Fruit fly (Drosophila melanogaster) whole organism, embryonic: ENCODE results near the gene CG31467.
A peak's percentile ranks its signal among the peaks of the same experiment; 100 is the strongest.

ENCODE experiments used
- Asciz ChIP-seq: fragments of 200-800 bp; sonication (Bioruptor generic); optimal IDR thresholded peaks from 2 replicates; lab custom pipeline; 2017; ENCODE audit warnings: missing biosample characterization, mild to moderate bottlenecking, missing genetic modification characterization, missing genetic modification reagents
- CG11723 ChIP-seq: fragments of 200-800 bp; sonication (Bioruptor generic); optimal IDR thresholded peaks from 2 replicates; lab custom pipeline; 2017; ENCODE audit warnings: missing biosample characterization, mild to moderate bottlenecking, missing genetic modification characterization
- CG13287 ChIP-seq: fragments of 200-800 bp; sonication (Bioruptor generic); IDR thresholded peaks from 2 replicates; pipeline ENCODE4 v1.3.6; 2022; ENCODE audit warnings: missing biosample characterization, missing genetic modification characterization; ENCODE audit not compliant: partially characterized antibody
- CG13296 ChIP-seq: fragments of 200-800 bp; sonication (Bioruptor generic); optimal IDR thresholded peaks from 3 replicates; lab custom pipeline; 2018; ENCODE audit warnings: missing biosample characterization, mild to moderate bottlenecking, missing genetic modification characterization
- CG13624 ChIP-seq: fragments of 200-800 bp; sonication (Bioruptor generic); optimal IDR thresholded peaks from 2 replicates; lab custom pipeline; 2016; ENCODE audit warnings: missing biosample characterization, missing genetic modification characterization
- CG16815 ChIP-seq: fragments of 200-800 bp; sonication (Bioruptor generic); optimal IDR thresholded peaks from 3 replicates; lab custom pipeline; 2017; ENCODE audit warnings: missing biosample characterization, mild to moderate bottlenecking, missing genetic modification characterization
- CG17612 ChIP-seq: fragments of 200-800 bp; sonication (Bioruptor generic); IDR thresholded peaks from 2 replicates; pipeline ENCODE4 v1.3.6; 2022; ENCODE audit warnings: missing biosample characterization, missing genetic modification characterization
- CG2202 ChIP-seq: fragments of 200-800 bp; sonication (Bioruptor generic); optimal IDR thresholded peaks from 2 replicates; lab custom pipeline; 2018; ENCODE audit warnings: missing biosample characterization, mild to moderate bottlenecking, missing genetic modification characterization
- CG2712 ChIP-seq: fragments of 200-800 bp; optimal IDR thresholded peaks from 3 replicates; lab custom pipeline; 2019; ENCODE audit warnings: missing biosample characterization, mild to moderate bottlenecking, missing genetic modification characterization, moderate library complexity
- CG31441 ChIP-seq: fragments of 200-800 bp; sonication (Bioruptor generic); IDR thresholded peaks from 2 replicates; pipeline ENCODE4 v1.3.6; 2022; ENCODE audit warnings: missing biosample characterization, missing genetic modification characterization
- CG33557 ChIP-seq: fragments of 200-800 bp; sonication (Bioruptor generic); optimal IDR thresholded peaks from 2 replicates; lab custom pipeline; 2019; ENCODE audit warnings: missing biosample characterization, mild to moderate bottlenecking, missing genetic modification characterization, moderate library complexity
- CG3995 ChIP-seq: fragments of 200-800 bp; sonication (Bioruptor generic); optimal IDR thresholded peaks from 3 replicates; lab custom pipeline; 2016; ENCODE audit warnings: missing biosample characterization, missing genetic modification characterization
- CG5953 ChIP-seq: fragments of 200-800 bp; sonication (Bioruptor generic); IDR thresholded peaks from 2 replicates; pipeline ENCODE4 v1.3.6; 2022; ENCODE audit warnings: missing biosample characterization, missing genetic modification characterization
- CG6683 ChIP-seq: fragments of 200-800 bp; sonication (Bioruptor generic); optimal IDR thresholded peaks from 2 replicates; lab custom pipeline; 2017; ENCODE audit warnings: missing biosample characterization, mild to moderate bottlenecking, missing genetic modification characterization, missing genetic modification reagents
- CG6813 ChIP-seq: fragments of 200-800 bp; sonication (Bioruptor generic); optimal IDR thresholded peaks from 2 replicates; lab custom pipeline; 2017; ENCODE audit warnings: missing biosample characterization, missing genetic modification characterization, mild to moderate bottlenecking, moderate library complexity, missing genetic modification reagents
- CG7357 ChIP-seq: fragments of 200-800 bp; sonication (Bioruptor generic); IDR thresholded peaks from 3 replicates; pipeline ENCODE4 v1.3.6; 2022; ENCODE audit warnings: missing biosample characterization, missing genetic modification characterization
- CG7963 ChIP-seq: fragments of 200-800 bp; sonication (Bioruptor generic); IDR thresholded peaks from 3 replicates; pipeline ENCODE4 v1.3.6; 2022; ENCODE audit warnings: missing biosample characterization, missing genetic modification characterization; ENCODE audit not compliant: partially characterized antibody
- CG8359 ChIP-seq: fragments of 200-800 bp; sonication (Bioruptor generic); optimal IDR thresholded peaks from 2 replicates; lab custom pipeline; 2017; ENCODE audit warnings: missing biosample characterization, mild to moderate bottlenecking, missing genetic modification characterization, borderline replicate concordance
- CG8388 ChIP-seq: fragments of 200-800 bp; sonication (Bioruptor generic); optimal IDR thresholded peaks from 2 replicates; lab custom pipeline; 2019; ENCODE audit warnings: missing biosample characterization, mild to moderate bottlenecking, missing genetic modification characterization, moderate library complexity
- CG9437 ChIP-seq: fragments of 200-800 bp; sonication (Bioruptor generic); optimal IDR thresholded peaks from 2 replicates; lab custom pipeline; 2018; ENCODE audit warnings: missing biosample characterization, mild to moderate bottlenecking, missing genetic modification characterization
- CG9609 ChIP-seq: fragments of 200-800 bp; sonication (Bioruptor generic); optimal IDR thresholded peaks from 3 replicates; lab custom pipeline; 2016; ENCODE audit warnings: missing biosample characterization, missing genetic modification characterization
- NK7.1 ChIP-seq: fragments of 200-800 bp; sonication (Bioruptor generic); optimal IDR thresholded peaks from 3 replicates; lab custom pipeline; 2016; ENCODE audit warnings: missing biosample characterization, missing genetic modification characterization
- Oli ChIP-seq: fragments of 200-800 bp; sonication (Bioruptor generic); optimal IDR thresholded peaks from 2 replicates; lab custom pipeline; 2018; ENCODE audit warnings: missing biosample characterization, mild to moderate bottlenecking, missing genetic modification characterization, moderate library complexity
- Pdp1 ChIP-seq, 2 experiments: fragments of 200-800 bp; sonication (Bioruptor generic); optimal IDR thresholded peaks; 3 replicates each; lab custom pipeline; 2016; ENCODE audit warnings: missing biosample characterization in 2 of 2, missing genetic modification characterization in 2 of 2, mild to moderate bottlenecking in 1 of 2, moderate library complexity in 1 of 2
- Sox100B ChIP-seq: fragments of 200-800 bp; sonication (Bioruptor generic); optimal IDR thresholded peaks from 3 replicates; lab custom pipeline; 2018; ENCODE audit warnings: missing biosample characterization, mild to moderate bottlenecking, missing genetic modification characterization
- Xrp1 ChIP-seq: fragments of 200-800 bp; sonication (Bioruptor generic); IDR thresholded peaks from 2 replicates; pipeline ENCODE4 v1.3.6; 2022; ENCODE audit warnings: missing biosample characterization, missing genetic modification characterization
- chinmo ChIP-seq: fragments of 200-800 bp; sonication (Bioruptor generic); IDR thresholded peaks from 4 replicates; pipeline ENCODE4 v1.3.6; 2022; ENCODE audit warnings: missing biosample characterization, missing genetic modification characterization; ENCODE audit not compliant: partially characterized antibody
- disco-r ChIP-seq: fragments of 200-800 bp; sonication (Bioruptor generic); optimal IDR thresholded peaks from 2 replicates; lab custom pipeline; 2016; ENCODE audit warnings: missing biosample characterization, missing genetic modification characterization
- dpn ChIP-seq, 2 experiments: fragments of 200-800 bp; sonication (Bioruptor generic); optimal IDR thresholded peaks; 3 replicates each; lab custom pipeline; 2016; ENCODE audit warnings: missing biosample characterization in 2 of 2, missing genetic modification characterization in 2 of 2
- fd3F ChIP-seq: fragments of 200-800 bp; sonication (Bioruptor generic); optimal IDR thresholded peaks from 2 replicates; lab custom pipeline; 2018; ENCODE audit warnings: missing biosample characterization, mild to moderate bottlenecking, missing genetic modification characterization, moderate library complexity
- fru ChIP-seq: fragments of >200 bp; optimal IDR thresholded peaks from 2 replicates; lab custom pipeline; 2017
- ftz-f1 ChIP-seq: fragments of 200-800 bp; sonication (Bioruptor generic); optimal IDR thresholded peaks from 2 replicates; lab custom pipeline; 2016; ENCODE audit warnings: missing biosample characterization, missing genetic modification characterization
- gce ChIP-seq: fragments of 200-800 bp; sonication (Bioruptor generic); IDR thresholded peaks from 3 replicates; pipeline ENCODE4 v1.3.6; 2022; ENCODE audit warnings: missing biosample characterization, missing genetic modification characterization
- gem ChIP-seq: fragments of 200-800 bp; sonication (Bioruptor generic); optimal IDR thresholded peaks from 2 replicates; lab custom pipeline; 2019; ENCODE audit warnings: missing biosample characterization, mild to moderate bottlenecking, missing genetic modification characterization, moderate library complexity
- gsb-n ChIP-seq: fragments of 200-800 bp; sonication (Bioruptor generic); optimal IDR thresholded peaks from 3 replicates; lab custom pipeline; 2018; ENCODE audit warnings: missing biosample characterization, mild to moderate bottlenecking, missing genetic modification characterization
- oc ChIP-seq: fragments of 200-800 bp; sonication (Bioruptor generic); optimal IDR thresholded peaks from 2 replicates; lab custom pipeline; 2018; ENCODE audit warnings: missing biosample characterization, mild to moderate bottlenecking, missing genetic modification characterization, moderate library complexity
- odd ChIP-seq: fragments of 200-800 bp; sonication (Bioruptor generic); optimal IDR thresholded peaks from 2 replicates; lab custom pipeline; 2017; ENCODE audit warnings: missing biosample characterization, mild to moderate bottlenecking, missing genetic modification characterization
- org-1 ChIP-seq: fragments of 200-800 bp; sonication (Bioruptor generic); optimal IDR thresholded peaks from 2 replicates; lab custom pipeline; 2017; ENCODE audit warnings: missing biosample characterization, missing genetic modification characterization
- pros ChIP-seq: fragments of 200-800 bp; sonication (Bioruptor generic); optimal IDR thresholded peaks from 3 replicates; lab custom pipeline; 2019; ENCODE audit warnings: missing biosample characterization, mild to moderate bottlenecking, missing genetic modification characterization, moderate library complexity
- pum ChIP-seq: fragments of 200-800 bp; sonication (Bioruptor generic); optimal IDR thresholded peaks from 2 replicates; lab custom pipeline; 2016; ENCODE audit warnings: missing biosample characterization, missing genetic modification characterization
- ranshi ChIP-seq: fragments of 200-800 bp; sonication (Bioruptor generic); IDR thresholded peaks from 2 replicates; pipeline ENCODE4 v1.3.6; 2022; ENCODE audit warnings: missing biosample characterization, missing genetic modification characterization
- ro ChIP-seq: fragments of 200-800 bp; sonication (Bioruptor generic); IDR thresholded peaks from 2 replicates; pipeline ENCODE4 v1.3.6; 2022; ENCODE audit warnings: missing biosample characterization, missing genetic modification characterization
- sd ChIP-seq: fragments of 200-800 bp; sonication (Bioruptor generic); optimal IDR thresholded peaks from 3 replicates; lab custom pipeline; 2018; ENCODE audit warnings: missing biosample characterization, mild to moderate bottlenecking, missing genetic modification characterization, moderate library complexity
- sens-2 ChIP-seq: fragments of 200-800 bp; sonication (Bioruptor generic); IDR thresholded peaks from 2 replicates; pipeline ENCODE4 v1.3.6; 2022; ENCODE audit warnings: missing biosample characterization, missing genetic modification characterization
- slp2 ChIP-seq: fragments of 200-800 bp; sonication (Bioruptor generic); optimal IDR thresholded peaks from 2 replicates; lab custom pipeline; 2016; ENCODE audit warnings: missing biosample characterization, missing genetic modification characterization
- sr ChIP-seq: fragments of 200-800 bp; sonication (Bioruptor generic); IDR thresholded peaks from 3 replicates; pipeline ENCODE4 v1.3.6; 2022; ENCODE audit warnings: missing biosample characterization, missing genetic modification characterization
- tll ChIP-seq, 2 experiments: fragments of 200-800 bp in 1 of 2; fragments of >200 bp in 1 of 2; sonication (Bioruptor generic) in 1 of 2; optimal IDR thresholded peaks; 2 replicates each; lab custom pipeline; 2017 to 2019; ENCODE audit warnings: missing biosample characterization in 2 of 2, missing genetic modification characterization in 2 of 2, mild to moderate bottlenecking in 1 of 2, moderate library complexity in 1 of 2
- ttk ChIP-seq: fragments of 200-800 bp; sonication (Bioruptor generic); IDR thresholded peaks from 2 replicates; pipeline ENCODE4 v2.1.2; 2022; ENCODE audit warnings: missing biosample characterization, missing genetic modification characterization
- wek ChIP-seq: fragments of 200-800 bp; sonication (Bioruptor generic); optimal IDR thresholded peaks from 3 replicates; lab custom pipeline; 2018; ENCODE audit warnings: missing biosample characterization, mild to moderate bottlenecking, missing genetic modification characterization, moderate library complexity
- zfh1 ChIP-seq: fragments of 200-800 bp; sonication (Bioruptor generic); IDR thresholded peaks from 3 replicates; pipeline ENCODE4 v1.3.6; 2022; ENCODE audit warnings: missing biosample characterization, missing genetic modification characterization

Gene CG31467

DNA sequence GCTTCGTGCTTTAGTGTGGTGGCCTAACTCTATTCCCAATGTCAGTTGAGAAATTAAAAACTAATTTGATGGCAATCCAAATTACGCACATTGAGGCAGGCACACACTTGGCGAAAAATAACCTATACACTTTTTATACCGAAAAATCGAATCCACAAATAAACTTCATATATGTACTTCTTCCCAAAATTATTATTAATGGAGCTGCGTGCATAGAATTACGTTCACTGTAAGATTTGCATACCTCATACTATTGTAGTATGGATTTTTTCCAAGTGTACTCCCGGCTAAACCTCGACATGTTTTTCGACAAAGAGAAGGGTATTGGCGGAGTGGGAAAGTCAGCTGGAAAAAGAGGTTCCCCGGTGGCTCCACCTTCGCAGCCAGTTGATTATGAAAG lies 22.4 kb downstream of the CG31467 start (continued):
- TF ChIP-seq pros (GFP tag; lab: Kevin White, UChicago), result no peak
- no peak for TF ChIP-seq CG7963 (GFP tag; lab: Robert Waterston, UW)
- peak; percentile 62 for TF ChIP-seq slp2 (GFP tag; lab: Kevin White, UChicago)
- peak; percentile 69 for TF ChIP-seq Sox100B (GFP tag; lab: Kevin White, UChicago)
- TF ChIP-seq Oli (tag; lab: Kevin White, UChicago), result peak; percentile 79
- TF ChIP-seq ranshi, result peak; percentile 49; the same call in 1 of the 2 replicates
- peak; percentile 77 for TF ChIP-seq gem (tag; lab: Kevin White, UChicago)
- 0 out of 3 replicates have a peak, but pooled peaks have one; percentile 17 for TF ChIP-seq CG7357 (GFP tag; lab: Robert Waterston, UW)
- peak; percentile 81 for TF ChIP-seq Asciz (GFP tag; lab: Kevin White, UChicago)
- TF ChIP-seq CG16815 (GFP tag; lab: Kevin White, UChicago), result no peak
- no peak for TF ChIP-seq CG33557 (GFP tag; lab: Kevin White, UChicago)
- peak; percentile 54 to 58 for TF ChIP-seq dpn (GFP tag; optimal IDR thresholded peaks at IDR 0.05; lab: Kevin White, UChicago)
- peak; percentile 74 for TF ChIP-seq zfh1 (GFP tag; lab: Robert Waterston, UW)
- peak; percentile 25; the same call in 1 of the 2 replicates for TF ChIP-seq CG17612 (GFP tag; lab: Robert Waterston, UW)
- no peak for TF ChIP-seq CG13287
- TF ChIP-seq fd3F (GFP tag; lab: Kevin White, UChicago), result peak; percentile 10
- 0 out of 3 replicates have a peak, but pooled peaks have one; percentile 64 for TF ChIP-seq gce (GFP tag; lab: Robert Waterston, UW)
- TF ChIP-seq CG31441 (GFP tag; lab: Robert Waterston, UW), result peak; percentile 79
- no peak for TF ChIP-seq CG3995
- peak; percentile 68 for TF ChIP-seq CG2712
- peak; percentile 52 for TF ChIP-seq CG8388 (GFP tag; lab: Kevin White, UChicago)
- peak; percentile 3 for TF ChIP-seq CG13624 (GFP tag; lab: Kevin White, UChicago)
- TF ChIP-seq ftz-f1 (GFP tag; lab: Kevin White, UChicago), result no peak
- peak; percentile 49 for TF ChIP-seq gsb-n (tag; lab: Kevin White, UChicago)
- peak; percentile 3 for TF ChIP-seq odd (GFP tag; lab: Kevin White, UChicago)
- TF ChIP-seq oc (tag; lab: Kevin White, UChicago), result peak; percentile 80
- no peak for TF ChIP-seq CG2202 (tag; lab: Kevin White, UChicago)
- peak; percentile 13 for TF ChIP-seq wek
- peak; percentile 71 for TF ChIP-seq sens-2 (GFP tag; lab: Robert Waterston, UW)
- TF ChIP-seq CG5953 (GFP tag; lab: Robert Waterston, UW), result peak; percentile 51
- TF ChIP-seq chinmo (GFP tag; lab: Robert Waterston, UW), result no peak
- peak; percentile 34 for TF ChIP-seq CG6813
- peak; percentile 15 for TF ChIP-seq sd (tag; lab: Kevin White, UChicago)
- TF ChIP-seq CG8359 (GFP tag; lab: Kevin White, UChicago), result no peak
- TF ChIP-seq Xrp1, result peak; percentile 75
- peak; percentile 35; the same call in 1 of the 3 replicates for TF ChIP-seq sr (GFP tag; lab: Robert Waterston, UW)
- no peak for TF ChIP-seq disco-r (GFP tag; lab: Kevin White, UChicago)
- peak; percentile 34 for TF ChIP-seq CG11723 (GFP tag; lab: Kevin White, UChicago)
- peak; percentile 44 for TF ChIP-seq CG6683 (GFP tag; lab: Kevin White, UChicago)
- peak; percentile 68 for TF ChIP-seq pum
- 0 out of 2 replicates have a peak, but pooled peaks have one; percentile 16 for TF ChIP-seq ro (GFP tag; lab: Robert Waterston, UW)
- peak; percentile 53 to 71 for TF ChIP-seq Pdp1 (GFP tag; optimal IDR thresholded peaks at IDR 0.05; lab: Kevin White, UChicago)
- peak; percentile 68 for TF ChIP-seq ttk (GFP tag; lab: Robert Waterston, UW)
- peak; percentile 41 for TF ChIP-seq CG13296 (GFP tag; lab: Kevin White, UChicago)
- no peak for TF ChIP-seq NK7.1
- peak; percentile 33 for TF ChIP-seq CG9609
- TF ChIP-seq org-1 (GFP tag; lab: Kevin White, UChicago), result peak; percentile 63
- no peak for TF ChIP-seq tll (GFP tag; optimal IDR thresholded peaks at IDR 0.05; lab: Kevin White, UChicago)
- TF ChIP-seq fru (lab: Kevin White, UChicago), result no peak
- TF ChIP-seq CG9437 (GFP tag; lab: Kevin White, UChicago), result peak; percentile 30
